Worm (Caenorhabditis elegans): ENCODE data around the gene fip-3.

- no peak for TF ChIP-seq unc-86 (tag; optimal IDR thresholded peaks at IDR 0.05)
- TF ChIP-seq ceh-18 (tag; optimal IDR thresholded peaks at IDR 0.05), result no peak
- no peak for TF ChIP-seq F13H6.1 (tag; optimal IDR thresholded peaks at IDR 0.05)
- no peak for TF ChIP-seq pha-4 (tag; optimal IDR thresholded peaks at IDR 0.05)
- no peak for TF ChIP-seq pag-3 (tag; optimal IDR thresholded peaks at IDR 0.05; ENCODE audit: borderline replicate concordance)
- no peak for TF ChIP-seq unc-42 (tag; optimal IDR thresholded peaks at IDR 0.05)
- TF ChIP-seq elt-4 (tag; optimal IDR thresholded peaks at IDR 0.05), result no peak
- TF ChIP-seq nfya-1 (tag; optimal IDR thresholded peaks at IDR 0.05), result peak; percentile 28
- peak; percentile 12 for TF ChIP-seq hlh-30 (tag; optimal IDR thresholded peaks at IDR 0.05; ENCODE audit: insufficient read depth)
- TF ChIP-seq elt-2 (tag; optimal IDR thresholded peaks at IDR 0.05), result no peak
- TF ChIP-seq tbx-2 (tag; optimal IDR thresholded peaks at IDR 0.05), result no peak
Measured at ce11 chrIII:8556836-8557385, 32.4 kb downstream of the fip-3 start, which contains the start of gene C02D5.2.

All from whole organism, late embryonic.